Worm (Caenorhabditis elegans) whole organism, L1 larva: ENCODE results near the gene srv-8.

ENCODE experiments used
- C04F5.9 ChIP-seq: sonication (generic microtip); optimal IDR thresholded peaks from 2 replicates; lab custom pipeline; 2016; ENCODE audit warnings: missing genetic modification characterization, missing compliant biosample characterization
- C34B4.2 ChIP-seq: sonication (generic microtip); optimal IDR thresholded peaks from 2 replicates; lab custom pipeline; 2017; ENCODE audit warnings: mild to moderate bottlenecking, missing genetic modification characterization, missing compliant biosample characterization
- Y116A8C.19 ChIP-seq: sonication (generic microtip); optimal IDR thresholded peaks from 2 replicates; lab custom pipeline; 2016; ENCODE audit warnings: missing compliant biosample characterization, missing genetic modification characterization, borderline replicate concordance
- aha-1 ChIP-seq: fragments of 150-350 bp; optimal IDR thresholded peaks from 2 replicates; lab custom pipeline; 2014; ENCODE audit warnings: missing biosample characterization, missing genetic modification characterization
- blmp-1 ChIP-seq: fragments of 150-350 bp; optimal IDR thresholded peaks from 2 replicates; lab custom pipeline; 2014; ENCODE audit warnings: missing biosample characterization, missing genetic modification characterization
- ceh-8 ChIP-seq: fragments of 200-800 bp; sonication (Bioruptor generic); optimal IDR thresholded peaks from 2 replicates; lab custom pipeline; 2018; ENCODE audit warnings: mild to moderate bottlenecking, missing genetic modification characterization, moderate library complexity, missing compliant biosample characterization
- ceh-82 ChIP-seq, 3 experiments: fragments of 150-350 bp in 1 of 3; sonication (generic microtip) in 2 of 3; optimal IDR thresholded peaks; 2 replicates each; lab custom pipeline; 2014 to 2017; ENCODE audit warnings: missing biosample characterization in 3 of 3, missing genetic modification characterization in 3 of 3
- ces-1 ChIP-seq: fragments of 150-350 bp; optimal IDR thresholded peaks from 2 replicates; lab custom pipeline; 2014; ENCODE audit warnings: missing biosample characterization, missing genetic modification reagents, missing genetic modification characterization
- dpl-1 ChIP-seq, 3 experiments: fragments of 150-350 bp in 2 of 3; sonication (generic microtip) in 1 of 3; optimal IDR thresholded peaks; 2 replicates each; lab custom pipeline; 2014 to 2017; ENCODE audit warnings: missing biosample characterization in 3 of 3, missing genetic modification characterization in 3 of 3, missing genetic modification reagents in 3 of 3
- dsc-1 ChIP-seq: sonication (generic microtip); optimal IDR thresholded peaks from 2 replicates; lab custom pipeline; 2016; ENCODE audit warnings: mild to moderate bottlenecking, missing genetic modification characterization, missing compliant biosample characterization
- efl-1 ChIP-seq, 4 experiments: fragments of 150-350 bp; optimal IDR thresholded peaks in 3 of 4; peaks in 1 of 4; 1 replicate in 1 of 4; 2 replicates in 3 of 4; lab custom pipeline; 2014; ENCODE audit warnings: missing biosample characterization in 2 of 4, missing genetic modification characterization in 2 of 4, missing genetic modification reagents in 2 of 4
- efl-3 ChIP-seq: fragments of 200-800 bp; sonication (Bioruptor generic); optimal IDR thresholded peaks from 2 replicates; lab custom pipeline; 2018; ENCODE audit warnings: mild to moderate bottlenecking, missing genetic modification characterization, missing compliant biosample characterization
- ets-5 ChIP-seq: fragments of 200-800 bp; sonication (Bioruptor generic); IDR thresholded peaks from 2 replicates; pipeline ENCODE4 v1.3.6; 2022; ENCODE audit warnings: missing genetic modification characterization, missing compliant biosample characterization
- fkh-4 ChIP-seq: sonication (generic microtip); optimal IDR thresholded peaks from 2 replicates; lab custom pipeline; 2016; ENCODE audit warnings: missing compliant biosample characterization, missing genetic modification characterization, borderline replicate concordance
- fkh-8 ChIP-seq: sonication (generic microtip); optimal IDR thresholded peaks from 2 replicates; lab custom pipeline; 2016; ENCODE audit warnings: mild to moderate bottlenecking, missing genetic modification characterization, missing compliant biosample characterization
- fos-1 ChIP-seq: fragments of 150-350 bp; optimal IDR thresholded peaks from 2 replicates; lab custom pipeline; 2014; ENCODE audit warnings: missing biosample characterization, missing genetic modification characterization
- hlh-17 ChIP-seq: fragments of 200-800 bp; sonication (Bioruptor generic); optimal IDR thresholded peaks from 2 replicates; lab custom pipeline; 2018; ENCODE audit warnings: missing genetic modification characterization, mild to moderate bottlenecking, missing compliant biosample characterization, moderate library complexity, borderline replicate concordance
- irx-1 ChIP-seq: sonication (generic microtip); optimal IDR thresholded peaks from 2 replicates; lab custom pipeline; 2016; ENCODE audit warnings: missing genetic modification characterization, missing compliant biosample characterization
- jun-1 ChIP-seq: fragments of 150-350 bp; optimal IDR thresholded peaks from 2 replicates; lab custom pipeline; 2014; ENCODE audit warnings: missing biosample characterization, missing genetic modification reagents, missing genetic modification characterization
- lin-14 ChIP-seq: fragments of 200-800 bp; sonication (Bioruptor generic); optimal IDR thresholded peaks from 2 replicates; lab custom pipeline; 2018; ENCODE audit warnings: mild to moderate bottlenecking, missing genetic modification characterization, moderate library complexity, missing compliant biosample characterization
- lin-35 ChIP-seq, 2 experiments: fragments of 150-350 bp; optimal IDR thresholded peaks; 2 replicates each; lab custom pipeline; 2014; ENCODE audit warnings: missing biosample characterization in 2 of 2, missing genetic modification characterization in 2 of 2, missing genetic modification reagents in 2 of 2
- lin-39 ChIP-seq: fragments of 150-350 bp; optimal IDR thresholded peaks from 2 replicates; lab custom pipeline; 2014; ENCODE audit warnings: missing biosample characterization, missing genetic modification reagents, missing genetic modification characterization
- lsy-2 ChIP-seq, 2 experiments: fragments of 150-350 bp; optimal IDR thresholded peaks; 2 replicates each; lab custom pipeline; 2014; ENCODE audit warnings: missing biosample characterization in 2 of 2, missing genetic modification characterization in 2 of 2
- mab-9 ChIP-seq: fragments of 200-800 bp; sonication (Bioruptor generic); IDR thresholded peaks from 2 replicates; pipeline ENCODE4 v1.3.6; 2022; ENCODE audit warnings: missing genetic modification reagents, missing genetic modification characterization, missing compliant biosample characterization
- mdl-1 ChIP-seq, 2 experiments: fragments of 150-350 bp; optimal IDR thresholded peaks; 2 replicates each; lab custom pipeline; 2014 to 2017; ENCODE audit warnings: missing biosample characterization in 2 of 2, missing genetic modification characterization in 2 of 2, inconsistent platforms in 1 of 2
- mef-2 ChIP-seq: fragments of 150-350 bp; optimal IDR thresholded peaks from 2 replicates; lab custom pipeline; 2014; ENCODE audit warnings: missing biosample characterization, missing genetic modification characterization
- mep-1 ChIP-seq: fragments of 150-350 bp; optimal IDR thresholded peaks from 2 replicates; lab custom pipeline; 2014; ENCODE audit warnings: missing biosample characterization, missing genetic modification characterization
- nhr-12 ChIP-seq: sonication (generic microtip); optimal IDR thresholded peaks from 2 replicates; lab custom pipeline; 2017; ENCODE audit warnings: missing biosample characterization, missing genetic modification characterization
- nhr-19 ChIP-seq: fragments of 200-800 bp; sonication (Bioruptor generic); conservative IDR thresholded peaks from 2 replicates; pipeline ENCODE4 v1.3.6; 2022; ENCODE audit warnings: missing genetic modification characterization, missing compliant biosample characterization
- nhr-20 ChIP-seq: sonication (generic microtip); optimal IDR thresholded peaks from 2 replicates; lab custom pipeline; 2016; ENCODE audit warnings: mild to moderate bottlenecking, missing genetic modification characterization, missing compliant biosample characterization
- nhr-47 ChIP-seq: sonication (generic microtip); optimal IDR thresholded peaks from 2 replicates; lab custom pipeline; 2016; ENCODE audit warnings: mild to moderate bottlenecking, missing genetic modification characterization, moderate library complexity, missing compliant biosample characterization
- nhr-71 ChIP-seq: sonication (generic microtip); optimal IDR thresholded peaks from 2 replicates; lab custom pipeline; 2016; ENCODE audit warnings: mild to moderate bottlenecking, missing genetic modification characterization, moderate library complexity, missing compliant biosample characterization
- nhr-84 ChIP-seq: sonication (generic microtip); optimal IDR thresholded peaks from 2 replicates; lab custom pipeline; 2017; ENCODE audit warnings: missing biosample characterization, missing genetic modification characterization
- pqm-1 ChIP-seq: sonication (generic microtip); optimal IDR thresholded peaks from 3 replicates; lab custom pipeline; 2017; ENCODE audit warnings: missing biosample characterization, missing genetic modification characterization
- rnt-1 ChIP-seq: sonication (generic microtip); optimal IDR thresholded peaks from 2 replicates; lab custom pipeline; 2016; ENCODE audit warnings: mild to moderate bottlenecking, missing genetic modification characterization, moderate library complexity, missing compliant biosample characterization
- skn-1 ChIP-seq: fragments of 150-350 bp; optimal IDR thresholded peaks from 2 replicates; lab custom pipeline; 2014; ENCODE audit warnings: missing biosample characterization, missing genetic modification characterization
- snu-23 ChIP-seq: sonication (generic microtip); optimal IDR thresholded peaks from 2 replicates; lab custom pipeline; 2016; ENCODE audit warnings: missing genetic modification characterization, missing compliant biosample characterization
- sox-4 ChIP-seq: sonication (generic microtip); optimal IDR thresholded peaks from 2 replicates; lab custom pipeline; 2016; ENCODE audit warnings: missing genetic modification characterization, missing compliant biosample characterization
- swsn-7 ChIP-seq: sonication (generic microtip); optimal IDR thresholded peaks from 2 replicates; lab custom pipeline; 2016; ENCODE audit warnings: missing genetic modification characterization, missing compliant biosample characterization
- tbx-2 ChIP-seq: sonication (generic microtip); optimal IDR thresholded peaks from 2 replicates; lab custom pipeline; 2016; ENCODE audit warnings: missing genetic modification characterization, missing compliant biosample characterization
- unc-130 ChIP-seq: fragments of 150-350 bp; optimal IDR thresholded peaks from 2 replicates; lab custom pipeline; 2017; ENCODE audit warnings: missing biosample characterization, missing genetic modification characterization, inconsistent platforms
- unc-30 ChIP-seq: sonication (generic microtip); optimal IDR thresholded peaks from 2 replicates; lab custom pipeline; 2017; ENCODE audit warnings: missing biosample characterization, missing genetic modification characterization
- unc-62 ChIP-seq: fragments of 150-350 bp; optimal IDR thresholded peaks from 2 replicates; lab custom pipeline; 2014; ENCODE audit warnings: missing biosample characterization, missing genetic modification reagents, missing genetic modification characterization
- unc-86 ChIP-seq: sonication (generic microtip); optimal IDR thresholded peaks from 2 replicates; lab custom pipeline; 2016; ENCODE audit warnings: missing genetic modification characterization, missing compliant biosample characterization
- ztf-11 ChIP-seq, 2 experiments: sonication (generic microtip); optimal IDR thresholded peaks; 2 replicates each; lab custom pipeline; 2016 to 2017; ENCODE audit warnings: missing genetic modification characterization in 2 of 2, missing biosample characterization in 1 of 2, missing compliant biosample characterization in 1 of 2

Gene srv-8

ce11 chrV:13406032-13406431 lies 14.5 kb downstream of the srv-8 start, which contains the start of gene cutl-1:
cutl-1 (minus strand) TSS chrV:13406114.
- TF ChIP-seq dpl-1 (GFP tag; optimal IDR thresholded peaks at IDR 0.05; lab: Kevin White, UChicago) (peak in 1 of 3 experiments; percentile 13), lsy-2 (tag; optimal IDR thresholded peaks at IDR 0.05; lab: Kevin White, UChicago) (peak in 1 of 2 experiments; percentile 55), fos-1 (tag; lab: Kevin White, UChicago) (no peak)

- TF ChIP-seq nhr-71 (tag; lab: Kevin White, UChicago), result peak; percentile 63
- TF ChIP-seq sox-4, result no peak
- TF ChIP-seq lin-14 (GFP tag; lab: Kevin White, UChicago), result peak; percentile 72
- peak; percentile 38 for TF ChIP-seq snu-23 (GFP tag; lab: Kevin White, UChicago)
- no peak for TF ChIP-seq nhr-84
- TF ChIP-seq mep-1 (tag; lab: Kevin White, UChicago), result peak; percentile 20
- peak in 1 of 2 experiments; percentile 16 for TF ChIP-seq efl-1 (optimal IDR thresholded peaks at IDR 0.05; lab: Kevin White, UChicago)
- TF ChIP-seq efl-1 (GFP tag; optimal IDR thresholded peaks at IDR 0.05 in 1 of 2; lab: Kevin White, UChicago), result peak in 1 of 2 experiments; percentile 88
- peak; percentile 19 for TF ChIP-seq nhr-20 (tag; lab: Kevin White, UChicago)
- peak in 1 of 2 experiments; percentile 19 for TF ChIP-seq mdl-1 (tag; optimal IDR thresholded peaks at IDR 0.05; lab: Kevin White, UChicago)
- peak in 1 of 2 experiments; percentile 3 for TF ChIP-seq lin-35 (GFP tag; optimal IDR thresholded peaks at IDR 0.05; lab: Kevin White, UChicago)
- TF ChIP-seq lsy-2 (tag; optimal IDR thresholded peaks at IDR 0.05; lab: Kevin White, UChicago), result peak in 1 of 2 experiments; percentile 37
- TF ChIP-seq lin-39 (tag; lab: Kevin White, UChicago), result peak; percentile 64
- TF ChIP-seq dsc-1, result peak; percentile 56
- peak; percentile 2 for TF ChIP-seq unc-130 (tag; lab: Kevin White, UChicago)
- TF ChIP-seq hlh-17 (GFP tag; lab: Kevin White, UChicago), result no peak
- peak in 1 of 3 experiments; percentile 13 for TF ChIP-seq dpl-1 (GFP tag; optimal IDR thresholded peaks at IDR 0.05; lab: Kevin White, UChicago)
- TF ChIP-seq rnt-1, result peak; percentile 70
- TF ChIP-seq blmp-1 (tag; lab: Kevin White, UChicago), result peak; percentile 58
- TF ChIP-seq nhr-19 (GFP tag; lab: Robert Waterston, UW), result 0 out of 2 replicates have a peak, but pooled peaks have one; percentile 23
- no peak for TF ChIP-seq Y116A8C.19 (tag; lab: Kevin White, UChicago)
Measured at ce11 chrV:13402524-13402923, 18.0 kb downstream of the srv-8 start.

- TF ChIP-seq mef-2 (tag; lab: Kevin White, UChicago) (no peak), fkh-8 (tag; lab: Kevin White, UChicago) (no peak), C34B4.2 (tag; lab: Kevin White, UChicago) (no peak), ceh-82 (tag; optimal IDR thresholded peaks at IDR 0.05; lab: Kevin White, UChicago) (no peak), ets-5 (GFP tag; lab: Robert Waterston, UW) (no peak), lin-14 (GFP tag; lab: Kevin White, UChicago) (peak; percentile 63), dsc-1 (peak; percentile 38), ces-1 (GFP tag; lab: Kevin White, UChicago) (no peak), skn-1 (tag; lab: Kevin White, UChicago) (no peak), pqm-1 (tag; lab: Kevin White, UChicago) (no peak), unc-130 (tag; lab: Kevin White, UChicago) (no peak), nhr-47 (tag; lab: Kevin White, UChicago) (no peak), mab-9 (GFP tag; lab: Robert Waterston, UW) (no peak), nhr-12 (tag; lab: Kevin White, UChicago) (no peak)
Measured at ce11 chrV:13401669-13402068, 18.9 kb downstream of the srv-8 start.

ce11 chrV:13396426-13396825 lies 24.1 kb downstream of the srv-8 start:
- TF ChIP-seq tbx-2 (tag; lab: Kevin White, UChicago), result peak; percentile 10
- TF ChIP-seq ceh-8 (GFP tag; lab: Kevin White, UChicago), result no peak
- no peak for TF ChIP-seq fkh-4 (tag; lab: Kevin White, UChicago)
- 0 out of 2 replicates have a peak, but pooled peaks have one; percentile 7 for TF ChIP-seq nhr-19 (GFP tag; lab: Robert Waterston, UW)
- TF ChIP-seq unc-130 (tag; lab: Kevin White, UChicago), result no peak
- TF ChIP-seq unc-62 (GFP tag; lab: Kevin White, UChicago), result no peak
- TF ChIP-seq ztf-11 (tag; optimal IDR thresholded peaks at IDR 0.05; lab: Kevin White, UChicago), result peak in 1 of 2 experiments; percentile 18
- TF ChIP-seq irx-1 (tag; lab: Kevin White, UChicago), result no peak
- TF ChIP-seq efl-3, result no peak
- no peak for TF ChIP-seq unc-86 (tag; lab: Kevin White, UChicago)
- TF ChIP-seq swsn-7 (tag; lab: Kevin White, UChicago), result no peak
- no peak for TF ChIP-seq C04F5.9 (tag; lab: Kevin White, UChicago)
- TF ChIP-seq unc-30 (tag; lab: Kevin White, UChicago), result no peak
- TF ChIP-seq aha-1 (tag; lab: Kevin White, UChicago), result no peak
- TF ChIP-seq lin-14 (GFP tag; lab: Kevin White, UChicago), result peak; percentile 79
- TF ChIP-seq nhr-12 (tag; lab: Kevin White, UChicago), result no peak
- TF ChIP-seq dpl-1 (GFP tag; optimal IDR thresholded peaks at IDR 0.05; lab: Kevin White, UChicago), result no peak
- TF ChIP-seq blmp-1 (tag; lab: Kevin White, UChicago), result no peak
- no peak for TF ChIP-seq jun-1 (tag; lab: Kevin White, UChicago)
- no peak for TF ChIP-seq mep-1 (tag; lab: Kevin White, UChicago)
- no peak for TF ChIP-seq Y116A8C.19 (tag; lab: Kevin White, UChicago)
